Fruit fly (Drosophila melanogaster): ENCODE data around the gene CG15021.

The CG15021 gene

DNA sequence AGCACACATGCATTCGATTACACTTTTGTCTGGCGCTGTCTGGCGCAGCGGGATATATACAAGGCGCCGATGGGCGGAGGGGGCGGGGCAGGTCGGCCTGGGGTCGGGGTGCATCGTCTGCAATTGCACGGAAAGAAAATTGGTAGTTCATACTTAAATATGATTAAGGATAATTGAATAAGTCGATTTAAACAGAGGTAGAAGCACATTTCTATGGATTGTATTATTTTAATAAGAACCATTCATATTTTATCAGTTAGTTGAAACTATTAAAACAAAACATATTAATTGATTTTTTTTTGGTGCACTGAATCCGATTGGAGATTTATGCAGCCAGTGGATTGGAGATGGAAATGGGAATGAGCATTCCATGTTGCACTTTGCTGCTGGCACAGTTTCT lies 36.6 kb upstream of the CG15021 start (continued):
- TF ChIP-seq dysf (GFP tag; IDR thresholded peaks at IDR 0.05), result no peak
- no peak for TF ChIP-seq CG10209 (GFP tag; optimal IDR thresholded peaks at IDR 0.05)
- TF ChIP-seq Ets97D (GFP tag; optimal IDR thresholded peaks at IDR 0.05), result no peak
- no peak for TF ChIP-seq gcm2 (GFP tag; optimal IDR thresholded peaks at IDR 0.05)
- TF ChIP-seq Hmx (GFP tag; optimal IDR thresholded peaks at IDR 0.05), result no peak
- no peak for TF ChIP-seq Six4 (GFP tag; optimal IDR thresholded peaks at IDR 0.05)
- no peak for TF ChIP-seq knrl (GFP tag; IDR thresholded peaks at IDR 0.05; ENCODE audit: partially characterized antibody)
- no peak for TF ChIP-seq Atf6 (GFP tag; IDR thresholded peaks at IDR 0.05)
- TF ChIP-seq CG9932 (GFP tag; IDR thresholded peaks at IDR 0.05), result no peak
- no peak for TF ChIP-seq CG16815 (GFP tag; optimal IDR thresholded peaks at IDR 0.05)
- no peak for TF ChIP-seq toy (GFP tag; IDR thresholded peaks at IDR 0.05)
- no peak for TF ChIP-seq CG3163 (GFP tag; optimal IDR thresholded peaks at IDR 0.05)
- TF ChIP-seq ssp (GFP tag; IDR thresholded peaks at IDR 0.05), result no peak
- no peak for TF ChIP-seq crp (GFP tag; optimal IDR thresholded peaks at IDR 0.05)
- no peak for TF ChIP-seq chif (GFP tag; optimal IDR thresholded peaks at IDR 0.05)
- 0 out of 2 replicates have a peak, but pooled peaks have one; percentile 6 for TF ChIP-seq H2.0 (GFP tag; IDR thresholded peaks at IDR 0.05)
- no peak for TF ChIP-seq CG10147 (GFP tag; optimal IDR thresholded peaks at IDR 0.05)
- TF ChIP-seq NfI (GFP tag; optimal IDR thresholded peaks at IDR 0.05), result no peak
- TF ChIP-seq Meics (GFP tag; optimal IDR thresholded peaks at IDR 0.05), result no peak
- no peak for TF ChIP-seq CG17612 (GFP tag; IDR thresholded peaks at IDR 0.05)
- TF ChIP-seq sqz (GFP tag; optimal IDR thresholded peaks at IDR 0.05), result no peak
- TF ChIP-seq br (optimal IDR thresholded peaks at IDR 0.05), result no peak
- no peak for TF ChIP-seq CG4404 (GFP tag; IDR thresholded peaks at IDR 0.05)
- TF ChIP-seq pnt (GFP tag; optimal IDR thresholded peaks at IDR 0.05), result no peak
- TF ChIP-seq h (optimal IDR thresholded peaks at IDR 0.05), result no peak
- peak; percentile 29; the same call in 1 of the 3 replicates for TF ChIP-seq CG17361 (GFP tag; IDR thresholded peaks at IDR 0.05)
- no peak for TF ChIP-seq CG5180 (GFP tag; optimal IDR thresholded peaks at IDR 0.05)
- no peak for TF ChIP-seq wek (GFP tag; optimal IDR thresholded peaks at IDR 0.05)
- no peak for TF ChIP-seq psq (GFP tag; optimal IDR thresholded peaks at IDR 0.05)
- TF ChIP-seq fd102C (GFP tag; optimal IDR thresholded peaks at IDR 0.05), result no peak
- TF ChIP-seq sr (GFP tag; IDR thresholded peaks at IDR 0.05), result no peak
- TF ChIP-seq nerfin-2 (GFP tag; IDR thresholded peaks at IDR 0.05; ENCODE audit: partially characterized antibody), result no peak
- no peak for TF ChIP-seq CG16779 (GFP tag; IDR thresholded peaks at IDR 0.05)
- no peak for TF ChIP-seq hth (optimal IDR thresholded peaks at IDR 0.05)
- no peak for TF ChIP-seq Oaz (GFP tag; IDR thresholded peaks at IDR 0.05)
- TF ChIP-seq CG2129 (GFP tag; IDR thresholded peaks at IDR 0.05; ENCODE audit: partially characterized antibody), result no peak
- TF ChIP-seq phol (tag; optimal IDR thresholded peaks at IDR 0.05), result peak; percentile 34
- no peak for TF ChIP-seq TFAM (GFP tag; optimal IDR thresholded peaks at IDR 0.05)
- peak; percentile 28; the same call in 1 of the 2 replicates for TF ChIP-seq ara (GFP tag; IDR thresholded peaks at IDR 0.05)
- TF ChIP-seq CG3281 (GFP tag; optimal IDR thresholded peaks at IDR 0.05), result no peak
- no peak for TF ChIP-seq E2f2 (GFP tag; IDR thresholded peaks at IDR 0.05)
- TF ChIP-seq schlank (tag; optimal IDR thresholded peaks at IDR 0.05), result no peak
- TF ChIP-seq sim (GFP tag; IDR thresholded peaks at IDR 0.05), result no peak
- no peak for TF ChIP-seq CG30403 (GFP tag; optimal IDR thresholded peaks at IDR 0.05)
- TF ChIP-seq fd64A (GFP tag; optimal IDR thresholded peaks at IDR 0.05), result no peak
- no peak for TF ChIP-seq Hr39 (optimal IDR thresholded peaks at IDR 0.05)
- no peak for TF ChIP-seq CG9727 (GFP tag; optimal IDR thresholded peaks at IDR 0.05)
- TF ChIP-seq Lhr (GFP tag; optimal IDR thresholded peaks at IDR 0.05), result peak; percentile 3
- no peak for TF ChIP-seq mld (GFP tag; IDR thresholded peaks at IDR 0.05; ENCODE audit: partially characterized antibody)
- no peak for TF ChIP-seq lilli (GFP tag; optimal IDR thresholded peaks at IDR 0.05)
- no peak for TF ChIP-seq CG31388 (GFP tag; optimal IDR thresholded peaks at IDR 0.05)
- peak; percentile 6 for TF ChIP-seq CG11504 (tag; optimal IDR thresholded peaks at IDR 0.05)
- TF ChIP-seq lmd (GFP tag; IDR thresholded peaks at IDR 0.05), result no peak
